Fruit fly (Drosophila melanogaster) whole organism, prepupa: ENCODE measurements around the gene CG42812.
A peak's percentile ranks its signal among the peaks of the same experiment; 100 is the strongest.

ENCODE experiments used
- Blimp-1 ChIP-seq: fragments of 200-800 bp; sonication (Bioruptor generic); optimal IDR thresholded peaks from 3 replicates; lab custom pipeline; 2017; ENCODE audit warnings: missing biosample characterization, missing genetic modification characterization, mild to moderate bottlenecking, moderate library complexity, missing genetic modification reagents
- CG10631 ChIP-seq: fragments of 200-800 bp; sonication (Bioruptor generic); optimal IDR thresholded peaks from 2 replicates; lab custom pipeline; 2016; ENCODE audit warnings: missing biosample characterization, missing genetic modification characterization
- CG10669 ChIP-seq: fragments of 200-800 bp; sonication (Bioruptor generic); optimal IDR thresholded peaks from 3 replicates; lab custom pipeline; 2018; ENCODE audit warnings: missing biosample characterization, mild to moderate bottlenecking, missing genetic modification characterization, moderate library complexity
- CG11294 ChIP-seq: fragments of 200-800 bp; sonication (Bioruptor generic); IDR thresholded peaks from 2 replicates; pipeline ENCODE4 v1.3.6; 2022; ENCODE audit warnings: missing biosample characterization, missing genetic modification characterization
- CG11762 ChIP-seq: fragments of 200-800 bp; sonication (Bioruptor generic); optimal IDR thresholded peaks from 3 replicates; lab custom pipeline; 2016; ENCODE audit warnings: missing biosample characterization, missing genetic modification characterization; ENCODE audit not compliant: insufficient read depth
- CG11902 ChIP-seq: fragments of 200-800 bp; sonication (Bioruptor generic); optimal IDR thresholded peaks from 3 replicates; lab custom pipeline; 2016; ENCODE audit warnings: missing biosample characterization, missing genetic modification characterization
- CG15336 ChIP-seq: fragments of 200-800 bp; sonication (Bioruptor generic); IDR thresholded peaks from 2 replicates; pipeline ENCODE4 v1.3.6; 2022; ENCODE audit warnings: missing biosample characterization, missing genetic modification characterization
- CG1621 ChIP-seq: fragments of 200-800 bp; sonication (Bioruptor generic); optimal IDR thresholded peaks from 3 replicates; lab custom pipeline; 2018; ENCODE audit warnings: missing biosample characterization, mild to moderate bottlenecking, missing genetic modification characterization
- CG16779 ChIP-seq: fragments of 200-800 bp; sonication (Bioruptor generic); optimal IDR thresholded peaks from 3 replicates; lab custom pipeline; 2017; ENCODE audit warnings: missing biosample characterization, mild to moderate bottlenecking, missing genetic modification characterization
- CG31627 ChIP-seq: fragments of 200-800 bp; sonication (Bioruptor generic); optimal IDR thresholded peaks from 3 replicates; lab custom pipeline; 2016; ENCODE audit warnings: missing biosample characterization, missing genetic modification characterization
- CG34406 ChIP-seq: fragments of 200-800 bp; sonication (Bioruptor generic); optimal IDR thresholded peaks from 3 replicates; lab custom pipeline; 2016; ENCODE audit warnings: missing biosample characterization, missing genetic modification characterization
- CG3919 ChIP-seq: fragments of 200-800 bp; sonication (Bioruptor generic); optimal IDR thresholded peaks from 3 replicates; lab custom pipeline; 2016; ENCODE audit warnings: missing biosample characterization, missing genetic modification characterization
- CG4318 ChIP-seq: fragments of 200-800 bp; sonication (Bioruptor generic); optimal IDR thresholded peaks from 3 replicates; lab custom pipeline; 2017; ENCODE audit warnings: missing biosample characterization, mild to moderate bottlenecking, missing genetic modification characterization
- CG6163 ChIP-seq: fragments of 200-800 bp; sonication (Bioruptor generic); IDR thresholded peaks from 3 replicates; pipeline ENCODE4 v1.3.6; 2022; ENCODE audit warnings: missing biosample characterization, missing genetic modification characterization
- CG6276 ChIP-seq: fragments of 200-800 bp; sonication (Bioruptor generic); optimal IDR thresholded peaks from 2 replicates; lab custom pipeline; 2017; ENCODE audit warnings: missing biosample characterization, mild to moderate bottlenecking, missing genetic modification characterization
- CG6792 ChIP-seq: fragments of 200-800 bp; sonication (Bioruptor generic); optimal IDR thresholded peaks from 3 replicates; lab custom pipeline; 2016; ENCODE audit warnings: missing biosample characterization, missing genetic modification characterization
- CG6854 ChIP-seq: fragments of 200-800 bp; sonication (Bioruptor generic); optimal IDR thresholded peaks from 2 replicates; lab custom pipeline; 2017; ENCODE audit warnings: missing biosample characterization, mild to moderate bottlenecking, missing genetic modification characterization
- CG7368 ChIP-seq: fragments of 200-800 bp; sonication (Bioruptor generic); optimal IDR thresholded peaks from 3 replicates; lab custom pipeline; 2016; ENCODE audit warnings: missing biosample characterization, missing genetic modification characterization
- CG8319 ChIP-seq: fragments of 200-800 bp; sonication (Bioruptor generic); optimal IDR thresholded peaks from 3 replicates; lab custom pipeline; 2016; ENCODE audit warnings: missing biosample characterization, missing genetic modification characterization
- CG8632 ChIP-seq: fragments of 200-800 bp; sonication (Bioruptor generic); optimal IDR thresholded peaks from 3 replicates; lab custom pipeline; 2016; ENCODE audit warnings: missing biosample characterization, missing genetic modification characterization
- CG9139 ChIP-seq: fragments of 200-800 bp; sonication (Bioruptor generic); optimal IDR thresholded peaks from 3 replicates; lab custom pipeline; 2017; ENCODE audit warnings: missing biosample characterization, mild to moderate bottlenecking, missing genetic modification characterization
- Eip93F ChIP-seq: fragments of 200-800 bp; sonication (Bioruptor generic); optimal IDR thresholded peaks from 2 replicates; lab custom pipeline; 2016; ENCODE audit warnings: missing biosample characterization, mild to moderate bottlenecking, missing genetic modification characterization
- Ets21C ChIP-seq: fragments of 200-800 bp; sonication (Bioruptor generic); optimal IDR thresholded peaks from 3 replicates; lab custom pipeline; 2016; ENCODE audit warnings: missing biosample characterization, missing genetic modification characterization
- Ets96B ChIP-seq: fragments of 200-800 bp; optimal IDR thresholded peaks from 2 replicates; lab custom pipeline; 2019; ENCODE audit warnings: missing biosample characterization, mild to moderate bottlenecking, missing genetic modification characterization, moderate library complexity
- Hr38 ChIP-seq: sonication (Bioruptor generic); optimal IDR thresholded peaks from 2 replicates; lab custom pipeline; 2016; ENCODE audit warnings: missing biosample characterization, missing genetic modification characterization
- Hr39 ChIP-seq: fragments of 200-800 bp; sonication (Bioruptor generic); optimal IDR thresholded peaks from 2 replicates; lab custom pipeline; 2016; ENCODE audit warnings: missing biosample characterization, missing genetic modification characterization
- Hr4 ChIP-seq: fragments of 200-800 bp; sonication (Bioruptor generic); optimal IDR thresholded peaks from 3 replicates; lab custom pipeline; 2016; ENCODE audit warnings: missing biosample characterization, missing genetic modification characterization
- Lpt ChIP-seq: fragments of 200-800 bp; sonication (Bioruptor generic); optimal IDR thresholded peaks from 3 replicates; lab custom pipeline; 2016; ENCODE audit warnings: missing biosample characterization, missing genetic modification characterization
- Met ChIP-seq: fragments of 200-800 bp; sonication (Bioruptor generic); optimal IDR thresholded peaks from 3 replicates; lab custom pipeline; 2016; ENCODE audit warnings: missing biosample characterization, missing genetic modification characterization
- OdsH ChIP-seq: fragments of 200-800 bp; sonication (Bioruptor generic); optimal IDR thresholded peaks from 3 replicates; lab custom pipeline; 2016; ENCODE audit warnings: missing biosample characterization, missing genetic modification characterization
- Smox ChIP-seq: fragments of 200-800 bp; sonication (Bioruptor generic); optimal IDR thresholded peaks from 3 replicates; lab custom pipeline; 2016; ENCODE audit warnings: missing biosample characterization, missing genetic modification characterization
- Sox102F ChIP-seq: fragments of 200-800 bp; sonication (Bioruptor generic); optimal IDR thresholded peaks from 2 replicates; lab custom pipeline; 2016; ENCODE audit warnings: missing biosample characterization, mild to moderate bottlenecking, missing genetic modification characterization
- acj6 ChIP-seq: fragments of 200-800 bp; sonication (Bioruptor generic); optimal IDR thresholded peaks from 3 replicates; lab custom pipeline; 2016; ENCODE audit warnings: missing biosample characterization, missing genetic modification characterization
- cyc ChIP-seq: fragments of 200-800 bp; sonication (Bioruptor generic); optimal IDR thresholded peaks from 3 replicates; lab custom pipeline; 2016; ENCODE audit warnings: missing biosample characterization, missing genetic modification characterization
- dac ChIP-seq: fragments of 200-800 bp; sonication (Bioruptor generic); optimal IDR thresholded peaks from 2 replicates; lab custom pipeline; 2017; ENCODE audit warnings: missing biosample characterization, mild to moderate bottlenecking, missing genetic modification characterization
- eg ChIP-seq: fragments of 200-800 bp; sonication (Bioruptor generic); IDR thresholded peaks from 3 replicates; pipeline ENCODE4 v1.3.6; 2022; ENCODE audit warnings: missing biosample characterization, missing genetic modification characterization
- esn ChIP-seq: fragments of 200-800 bp; sonication (Bioruptor generic); optimal IDR thresholded peaks from 2 replicates; lab custom pipeline; 2016; ENCODE audit warnings: missing biosample characterization, mild to moderate bottlenecking, missing genetic modification characterization, moderate library complexity
- fd59A ChIP-seq: fragments of 200-800 bp; sonication (Bioruptor generic); optimal IDR thresholded peaks from 2 replicates; lab custom pipeline; 2017; ENCODE audit warnings: missing biosample characterization, mild to moderate bottlenecking, missing genetic modification characterization, missing genetic modification reagents
- fd85E ChIP-seq: fragments of 200-800 bp; sonication (Bioruptor generic); optimal IDR thresholded peaks from 3 replicates; lab custom pipeline; 2016; ENCODE audit warnings: missing biosample characterization, missing genetic modification characterization
- fkh ChIP-seq: fragments of 200-800 bp; sonication (Bioruptor generic); optimal IDR thresholded peaks from 3 replicates; lab custom pipeline; 2017; ENCODE audit warnings: missing biosample characterization, mild to moderate bottlenecking, missing genetic modification characterization, moderate library complexity
- lz ChIP-seq: fragments of 200-800 bp; sonication (Bioruptor generic); optimal IDR thresholded peaks from 3 replicates; lab custom pipeline; 2016; ENCODE audit warnings: missing biosample characterization, missing genetic modification characterization
- net ChIP-seq: fragments of 200-800 bp; sonication (Bioruptor generic); optimal IDR thresholded peaks from 3 replicates; lab custom pipeline; 2016; ENCODE audit warnings: missing biosample characterization, missing genetic modification characterization
- pdm3 ChIP-seq: fragments of 200-800 bp; sonication (Bioruptor generic); optimal IDR thresholded peaks from 3 replicates; lab custom pipeline; 2016; ENCODE audit warnings: missing biosample characterization, missing genetic modification characterization
- spab ChIP-seq: fragments of 200-800 bp; sonication (Bioruptor generic); optimal IDR thresholded peaks from 2 replicates; lab custom pipeline; 2017; ENCODE audit warnings: missing biosample characterization, mild to moderate bottlenecking, missing genetic modification characterization, missing genetic modification reagents
- ss ChIP-seq, 2 experiments: fragments of 200-800 bp; sonication (Bioruptor generic); optimal IDR thresholded peaks; 2 replicates in 1 of 2; 3 replicates in 1 of 2; lab custom pipeline; 2017 to 2018; ENCODE audit warnings: mild to moderate bottlenecking in 2 of 2, missing biosample characterization in 2 of 2, missing genetic modification characterization in 2 of 2, moderate library complexity in 1 of 2
- svp ChIP-seq: fragments of 200-800 bp; sonication (Bioruptor generic); peaks from one replicate; lab custom pipeline; 2016; ENCODE audit warnings: missing biosample characterization, missing genetic modification characterization
- topi ChIP-seq: fragments of 200-800 bp; sonication (Bioruptor generic); optimal IDR thresholded peaks from 3 replicates; lab custom pipeline; 2016; ENCODE audit warnings: missing biosample characterization, missing genetic modification characterization
- vri ChIP-seq: fragments of 200-800 bp; sonication (Bioruptor generic); optimal IDR thresholded peaks from 3 replicates; lab custom pipeline; 2016; ENCODE audit warnings: missing biosample characterization, mild to moderate bottlenecking, missing genetic modification characterization

The CG42812 gene

DNA sequence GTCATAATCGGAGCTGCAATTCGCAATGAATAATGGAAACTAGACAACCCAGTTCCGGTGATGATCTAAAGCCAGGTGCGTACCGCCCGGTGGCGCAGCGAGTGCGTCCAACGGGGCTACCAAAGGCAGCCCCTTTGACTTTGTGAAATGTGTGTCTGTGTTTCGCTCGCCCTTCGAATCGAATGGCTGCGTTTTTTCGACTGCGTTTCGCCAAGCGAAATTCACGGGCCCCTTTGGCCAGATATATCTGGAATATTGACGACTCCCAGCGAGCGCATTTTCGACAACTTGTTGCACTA, 48.9 kb downstream of the CG42812 start:
- no peak for TF ChIP-seq CG31627 (GFP tag; lab: Kevin White, UChicago)
- TF ChIP-seq dac (GFP tag; lab: Kevin White, UChicago) = no peak
- no peak for TF ChIP-seq Hr38 (GFP tag; lab: Kevin White, UChicago)
- TF ChIP-seq CG8632 (GFP tag; lab: Kevin White, UChicago) = no peak
- TF ChIP-seq CG6276 (GFP tag; lab: Kevin White, UChicago) = no peak
- no peak for TF ChIP-seq CG11762 (GFP tag; lab: Kevin White, UChicago)
- no peak for TF ChIP-seq CG10631
- TF ChIP-seq CG1621 (tag; lab: Kevin White, UChicago) = no peak
- no peak for TF ChIP-seq pdm3 (GFP tag; lab: Kevin White, UChicago)

DNA sequence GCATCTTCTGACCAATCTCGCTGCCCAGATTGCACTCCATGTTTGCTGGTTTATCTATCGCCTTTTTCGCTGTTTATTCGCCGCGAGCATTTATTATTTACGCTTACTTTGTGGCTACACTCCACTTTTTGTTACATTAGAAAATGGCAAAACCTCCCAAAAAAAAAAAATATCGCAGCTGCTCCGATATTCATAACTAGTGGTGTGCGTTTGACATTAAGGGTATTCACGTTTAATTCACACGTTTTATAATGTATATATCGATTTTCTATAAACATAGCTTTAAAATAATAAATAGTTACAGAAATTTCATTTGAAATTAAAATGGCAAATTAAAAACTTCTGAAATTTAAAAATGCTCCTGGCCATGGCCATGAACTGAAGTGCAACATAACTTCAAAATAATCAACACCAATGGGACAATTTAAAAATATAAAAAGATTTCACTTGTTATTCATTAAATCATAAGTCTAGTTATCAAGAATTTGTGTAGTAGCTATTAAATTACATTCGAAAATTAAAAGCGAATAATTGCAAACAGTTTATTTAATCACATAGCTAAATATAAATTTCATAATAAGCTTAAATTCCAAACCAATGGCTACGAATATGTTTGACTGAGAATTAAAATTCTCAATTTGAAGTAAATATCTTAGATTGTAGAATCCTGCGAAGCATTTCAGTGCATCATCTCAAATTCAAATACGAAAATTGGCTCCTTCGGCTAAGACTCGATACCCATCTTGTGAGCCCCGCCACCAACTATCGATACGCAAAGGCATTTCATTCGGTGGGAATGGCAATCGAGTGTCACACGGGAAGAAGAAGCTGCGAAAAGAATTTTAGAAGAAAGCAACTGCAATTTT, 49.5 kb downstream of the CG42812 start, which contains the start of the genes Nab2 and BRWD3:
TSS of gene Nab2 (minus strand) at position 203 of the 866 bp plus-strand sequence.
TSS of gene BRWD3 (plus strand) at position 784 of the 866 bp plus-strand sequence.
- TF ChIP-seq Met (GFP tag; lab: Kevin White, UChicago) (no peak), CG4318 (GFP tag; lab: Kevin White, UChicago) (no peak), CG8632 (GFP tag; lab: Kevin White, UChicago) (no peak), Hr4 (GFP tag; lab: Kevin White, UChicago) (no peak), cyc (no peak), acj6 (GFP tag; lab: Kevin White, UChicago) (no peak), Eip93F (GFP tag; lab: Kevin White, UChicago) (no peak), pdm3 (GFP tag; lab: Kevin White, UChicago) (no peak), eg (GFP tag; lab: Robert Waterston, UW) (peak; percentile 39; the same call in 2 of the 3 replicates), svp (GFP tag; lab: Kevin White, UChicago) (no peak), CG11294 (GFP tag; lab: Robert Waterston, UW) (no peak), CG34406 (GFP tag; lab: Kevin White, UChicago) (no peak), CG6163 (GFP tag; lab: Robert Waterston, UW) (peak; percentile 46; the same call in 1 of the 3 replicates), ss (GFP tag; optimal IDR thresholded peaks at IDR 0.05; lab: Kevin White, UChicago) (no peak), CG9139 (GFP tag; lab: Kevin White, UChicago) (no peak), Ets96B (tag; lab: Kevin White, UChicago) (no peak), CG7368 (GFP tag; lab: Kevin White, UChicago) (no peak), esn (GFP tag; lab: Kevin White, UChicago) (peak; percentile 59), Hr39 (no peak), topi (GFP tag; lab: Kevin White, UChicago) (no peak), CG8319 (no peak), Sox102F (no peak), spab (GFP tag; lab: Kevin White, UChicago) (no peak), Lpt (GFP tag; lab: Kevin White, UChicago) (no peak), fkh (no peak), CG6792 (peak; percentile 40), dac (GFP tag; lab: Kevin White, UChicago) (no peak), CG10669 (GFP tag; lab: Kevin White, UChicago) (no peak), Ets21C (GFP tag; lab: Kevin White, UChicago) (peak; percentile 21), CG6854 (GFP tag; lab: Kevin White, UChicago) (no peak), CG3919 (GFP tag; lab: Kevin White, UChicago) (no peak), fd59A (GFP tag; lab: Kevin White, UChicago) (no peak), Smox (GFP tag; lab: Kevin White, UChicago) (no peak), CG10631 (no peak), CG6276 (GFP tag; lab: Kevin White, UChicago) (no peak), CG31627 (GFP tag; lab: Kevin White, UChicago) (peak; percentile 56), lz (GFP tag; lab: Kevin White, UChicago) (peak; percentile 54), Blimp-1 (GFP tag; lab: Kevin White, UChicago) (no peak), CG11902 (peak; percentile 22), OdsH (GFP tag; lab: Kevin White, UChicago) (no peak), fd85E (GFP tag; lab: Kevin White, UChicago) (no peak), net (GFP tag; lab: Kevin White, UChicago) (no peak), CG15336 (GFP tag; lab: Robert Waterston, UW) (peak; percentile 44; the same call in 1 of the 2 replicates), CG16779 (tag; lab: Kevin White, UChicago) (no peak), vri (GFP tag; lab: Kevin White, UChicago) (no peak)
